Worm (Caenorhabditis elegans) whole organism, L1 larva: ENCODE data around the gene tbx-11.

Experiments
- C04F5.9 ChIP-seq: sonication (generic microtip); optimal IDR thresholded peaks from 2 replicates; lab custom pipeline; 2016; ENCODE audit warnings: missing genetic modification characterization, missing compliant biosample characterization
- C16A3.4 ChIP-seq: fragments of 150-350 bp; optimal IDR thresholded peaks from 2 replicates; lab custom pipeline; 2014; ENCODE audit warnings: missing biosample characterization, missing genetic modification characterization
- C34B4.2 ChIP-seq: sonication (generic microtip); optimal IDR thresholded peaks from 2 replicates; lab custom pipeline; 2017; ENCODE audit warnings: mild to moderate bottlenecking, missing genetic modification characterization, missing compliant biosample characterization
- F16B12.6 ChIP-seq: fragments of 150-350 bp; optimal IDR thresholded peaks from 2 replicates; lab custom pipeline; 2014; ENCODE audit warnings: missing biosample characterization, missing genetic modification characterization
- aly-2 ChIP-seq: fragments of 150-350 bp; optimal IDR thresholded peaks from 2 replicates; lab custom pipeline; 2014; ENCODE audit warnings: missing biosample characterization, missing genetic modification characterization
- ceh-63 ChIP-seq: fragments of 200-800 bp; sonication (Bioruptor generic); optimal IDR thresholded peaks from 2 replicates; lab custom pipeline; 2018; ENCODE audit warnings: mild to moderate bottlenecking, missing genetic modification characterization, missing compliant biosample characterization
- ceh-8 ChIP-seq: fragments of 200-800 bp; sonication (Bioruptor generic); optimal IDR thresholded peaks from 2 replicates; lab custom pipeline; 2018; ENCODE audit warnings: mild to moderate bottlenecking, missing genetic modification characterization, moderate library complexity, missing compliant biosample characterization
- ceh-90 ChIP-seq: sonication (generic microtip); optimal IDR thresholded peaks from 2 replicates; lab custom pipeline; 2016; ENCODE audit warnings: missing genetic modification characterization, missing compliant biosample characterization
- dpl-1 ChIP-seq, 3 experiments: fragments of 150-350 bp in 2 of 3; sonication (generic microtip) in 1 of 3; optimal IDR thresholded peaks; 2 replicates each; lab custom pipeline; 2014 to 2017; ENCODE audit warnings: missing biosample characterization in 3 of 3, missing genetic modification characterization in 3 of 3, missing genetic modification reagents in 3 of 3
- dsc-1 ChIP-seq: sonication (generic microtip); optimal IDR thresholded peaks from 2 replicates; lab custom pipeline; 2016; ENCODE audit warnings: mild to moderate bottlenecking, missing genetic modification characterization, missing compliant biosample characterization
- efl-1 ChIP-seq, 4 experiments: fragments of 150-350 bp; optimal IDR thresholded peaks in 3 of 4; peaks in 1 of 4; 1 replicate in 1 of 4; 2 replicates in 3 of 4; lab custom pipeline; 2014; ENCODE audit warnings: missing biosample characterization in 2 of 4, missing genetic modification characterization in 2 of 4, missing genetic modification reagents in 2 of 4
- efl-3 ChIP-seq: fragments of 200-800 bp; sonication (Bioruptor generic); optimal IDR thresholded peaks from 2 replicates; lab custom pipeline; 2018; ENCODE audit warnings: mild to moderate bottlenecking, missing genetic modification characterization, missing compliant biosample characterization
- elt-2 ChIP-seq: sonication (generic microtip); optimal IDR thresholded peaks from 2 replicates; lab custom pipeline; 2016; ENCODE audit warnings: missing genetic modification characterization, mild to moderate bottlenecking, inconsistent platforms, missing compliant biosample characterization, missing genetic modification reagents
- elt-3 ChIP-seq, 6 experiments: fragments of 150-350 bp in 1 of 6; sonication (generic microtip); optimal IDR thresholded peaks; 2 replicates each; lab custom pipeline; 2017 to 2018; ENCODE audit warnings: missing biosample characterization in 6 of 6, missing genetic modification characterization in 6 of 6, inconsistent platforms in 1 of 6
- fkh-10 ChIP-seq: sonication (generic microtip); optimal IDR thresholded peaks from 2 replicates; lab custom pipeline; 2017; ENCODE audit warnings: missing biosample characterization, missing genetic modification reagents, missing genetic modification characterization
- fkh-8 ChIP-seq: sonication (generic microtip); optimal IDR thresholded peaks from 2 replicates; lab custom pipeline; 2016; ENCODE audit warnings: mild to moderate bottlenecking, missing genetic modification characterization, missing compliant biosample characterization
- hlh-4 ChIP-seq: sonication (generic microtip); optimal IDR thresholded peaks from 2 replicates; lab custom pipeline; 2016; ENCODE audit warnings: mild to moderate bottlenecking, missing genetic modification characterization, missing compliant biosample characterization
- irx-1 ChIP-seq: sonication (generic microtip); optimal IDR thresholded peaks from 2 replicates; lab custom pipeline; 2016; ENCODE audit warnings: missing genetic modification characterization, missing compliant biosample characterization
- isw-1 ChIP-seq: fragments of 200-800 bp; sonication (Bioruptor generic); IDR thresholded peaks from 2 replicates; pipeline ENCODE4 v1.3.6; 2022; ENCODE audit warnings: missing genetic modification characterization, missing compliant biosample characterization
- lin-13 ChIP-seq: fragments of 150-350 bp; optimal IDR thresholded peaks from 2 replicates; lab custom pipeline; 2014; ENCODE audit warnings: missing biosample characterization, missing genetic modification reagents, missing genetic modification characterization
- lin-14 ChIP-seq: fragments of 200-800 bp; sonication (Bioruptor generic); optimal IDR thresholded peaks from 2 replicates; lab custom pipeline; 2018; ENCODE audit warnings: mild to moderate bottlenecking, missing genetic modification characterization, moderate library complexity, missing compliant biosample characterization
- lin-15B ChIP-seq: fragments of 150-350 bp; sonication (generic microtip); optimal IDR thresholded peaks from 3 replicates; lab custom pipeline; 2014; ENCODE audit warnings: missing biosample characterization, missing genetic modification characterization
- lin-35 ChIP-seq, 2 experiments: fragments of 150-350 bp; optimal IDR thresholded peaks; 2 replicates each; lab custom pipeline; 2014; ENCODE audit warnings: missing biosample characterization in 2 of 2, missing genetic modification characterization in 2 of 2, missing genetic modification reagents in 2 of 2
- lsy-2 ChIP-seq, 2 experiments: fragments of 150-350 bp; optimal IDR thresholded peaks; 2 replicates each; lab custom pipeline; 2014; ENCODE audit warnings: missing biosample characterization in 2 of 2, missing genetic modification characterization in 2 of 2
- mdl-1 ChIP-seq, 2 experiments: fragments of 150-350 bp; optimal IDR thresholded peaks; 2 replicates each; lab custom pipeline; 2014 to 2017; ENCODE audit warnings: missing biosample characterization in 2 of 2, missing genetic modification characterization in 2 of 2, inconsistent platforms in 1 of 2
- mep-1 ChIP-seq: fragments of 150-350 bp; optimal IDR thresholded peaks from 2 replicates; lab custom pipeline; 2014; ENCODE audit warnings: missing biosample characterization, missing genetic modification characterization
- nhr-12 ChIP-seq: sonication (generic microtip); optimal IDR thresholded peaks from 2 replicates; lab custom pipeline; 2017; ENCODE audit warnings: missing biosample characterization, missing genetic modification characterization
- nhr-19 ChIP-seq: fragments of 200-800 bp; sonication (Bioruptor generic); conservative IDR thresholded peaks from 2 replicates; pipeline ENCODE4 v1.3.6; 2022; ENCODE audit warnings: missing genetic modification characterization, missing compliant biosample characterization
- nhr-20 ChIP-seq: sonication (generic microtip); optimal IDR thresholded peaks from 2 replicates; lab custom pipeline; 2016; ENCODE audit warnings: mild to moderate bottlenecking, missing genetic modification characterization, missing compliant biosample characterization
- nhr-28 ChIP-seq: fragments of 150-350 bp; optimal IDR thresholded peaks from 2 replicates; lab custom pipeline; 2014; ENCODE audit warnings: missing biosample characterization, missing genetic modification characterization
- nhr-47 ChIP-seq: sonication (generic microtip); optimal IDR thresholded peaks from 2 replicates; lab custom pipeline; 2016; ENCODE audit warnings: mild to moderate bottlenecking, missing genetic modification characterization, moderate library complexity, missing compliant biosample characterization
- nhr-71 ChIP-seq: sonication (generic microtip); optimal IDR thresholded peaks from 2 replicates; lab custom pipeline; 2016; ENCODE audit warnings: mild to moderate bottlenecking, missing genetic modification characterization, moderate library complexity, missing compliant biosample characterization
- nhr-76 ChIP-seq: sonication (generic microtip); optimal IDR thresholded peaks from 2 replicates; lab custom pipeline; 2017; ENCODE audit warnings: missing biosample characterization, missing genetic modification characterization
- nhr-77 ChIP-seq: fragments of 150-350 bp; optimal IDR thresholded peaks from 2 replicates; lab custom pipeline; 2014; ENCODE audit warnings: missing biosample characterization, missing genetic modification characterization
- nhr-85 ChIP-seq: sonication (generic microtip); peaks from one replicate; lab custom pipeline; 2016; ENCODE audit warnings: missing genetic modification characterization, inconsistent platforms, missing compliant biosample characterization
- nhr-90 ChIP-seq: sonication (generic microtip); optimal IDR thresholded peaks from 2 replicates; lab custom pipeline; 2016; ENCODE audit warnings: mild to moderate bottlenecking, missing genetic modification characterization, missing compliant biosample characterization; ENCODE audit not compliant: poor library complexity
- pax-3 ChIP-seq: fragments of 200-800 bp; sonication (Bioruptor generic); optimal IDR thresholded peaks from 2 replicates; lab custom pipeline; 2018; ENCODE audit warnings: mild to moderate bottlenecking, missing genetic modification characterization, moderate library complexity, missing compliant biosample characterization
- rnt-1 ChIP-seq: sonication (generic microtip); optimal IDR thresholded peaks from 2 replicates; lab custom pipeline; 2016; ENCODE audit warnings: mild to moderate bottlenecking, missing genetic modification characterization, moderate library complexity, missing compliant biosample characterization
- snu-23 ChIP-seq: sonication (generic microtip); optimal IDR thresholded peaks from 2 replicates; lab custom pipeline; 2016; ENCODE audit warnings: missing genetic modification characterization, missing compliant biosample characterization
- swsn-7 ChIP-seq: sonication (generic microtip); optimal IDR thresholded peaks from 2 replicates; lab custom pipeline; 2016; ENCODE audit warnings: missing genetic modification characterization, missing compliant biosample characterization
- tlp-1 ChIP-seq: fragments of 150-350 bp; optimal IDR thresholded peaks from 2 replicates; lab custom pipeline; 2014; ENCODE audit warnings: missing biosample characterization, missing genetic modification characterization
- unc-98 ChIP-seq: fragments of 200-800 bp; sonication (Bioruptor generic); IDR thresholded peaks from 2 replicates; pipeline ENCODE4 v1.3.6; 2022; ENCODE audit warnings: missing genetic modification characterization, missing compliant biosample characterization
- xbp-1 ChIP-seq: sonication (generic microtip); optimal IDR thresholded peaks from 2 replicates; lab custom pipeline; 2016; ENCODE audit warnings: missing genetic modification characterization, missing compliant biosample characterization

Gene tbx-11

DNA sequence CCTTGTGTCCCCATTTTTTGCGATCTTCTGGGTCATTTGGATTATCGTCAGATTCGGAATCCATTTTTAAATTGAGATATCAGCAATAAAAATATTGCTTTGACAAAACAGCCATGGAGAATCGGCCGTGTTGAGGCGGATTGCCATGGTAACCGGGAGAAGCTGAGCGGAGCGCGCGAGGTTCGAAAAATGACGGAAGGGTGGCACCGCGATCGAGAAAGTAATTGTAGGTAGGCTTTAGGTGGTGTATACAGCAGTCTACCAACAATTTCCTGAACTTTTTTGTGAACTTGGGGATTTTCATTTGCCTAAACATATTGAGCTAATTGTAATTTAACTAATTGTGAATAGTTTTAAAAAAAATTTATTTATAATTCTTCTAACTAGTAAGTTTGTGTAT, 7.4 kb downstream of the tbx-11 start, which contains the start of gene ift-139:
Gene ift-139, minus strand, starts transcription at position 101 of the 400 bp plus-strand sequence.
- TF ChIP-seq C34B4.2 (tag; lab: Kevin White, UChicago) (no peak), swsn-7 (tag; lab: Kevin White, UChicago) (no peak), nhr-28 (tag; lab: Kevin White, UChicago) (no peak)

- TF ChIP-seq C04F5.9 (tag; lab: Kevin White, UChicago): no peak
- no peak for TF ChIP-seq mep-1 (tag; lab: Kevin White, UChicago)
- TF ChIP-seq aly-2: no peak
- TF ChIP-seq fkh-8 (tag; lab: Kevin White, UChicago): no peak
- no peak for TF ChIP-seq lsy-2 (tag; optimal IDR thresholded peaks at IDR 0.05; lab: Kevin White, UChicago)
- no peak for TF ChIP-seq rnt-1
- TF ChIP-seq F16B12.6: no peak
- no peak for TF ChIP-seq efl-1 (optimal IDR thresholded peaks at IDR 0.05; lab: Kevin White, UChicago)
- TF ChIP-seq efl-1 (GFP tag; optimal IDR thresholded peaks at IDR 0.05 in 1 of 2; lab: Kevin White, UChicago): no peak
- no peak for TF ChIP-seq nhr-71 (tag; lab: Kevin White, UChicago)
- TF ChIP-seq pax-3 (tag; lab: Kevin White, UChicago): no peak
- no peak for TF ChIP-seq tlp-1
- no peak for TF ChIP-seq mdl-1 (tag; optimal IDR thresholded peaks at IDR 0.05; lab: Kevin White, UChicago)
- TF ChIP-seq nhr-12 (tag; lab: Kevin White, UChicago): no peak
Measured at ce11 chrIII:6030483-6030882, 16.3 kb downstream of the tbx-11 start, which contains the start of gene ZK328.6. Gene ZK328.6 (minus strand): TSS chrIII:6030583.

DNA sequence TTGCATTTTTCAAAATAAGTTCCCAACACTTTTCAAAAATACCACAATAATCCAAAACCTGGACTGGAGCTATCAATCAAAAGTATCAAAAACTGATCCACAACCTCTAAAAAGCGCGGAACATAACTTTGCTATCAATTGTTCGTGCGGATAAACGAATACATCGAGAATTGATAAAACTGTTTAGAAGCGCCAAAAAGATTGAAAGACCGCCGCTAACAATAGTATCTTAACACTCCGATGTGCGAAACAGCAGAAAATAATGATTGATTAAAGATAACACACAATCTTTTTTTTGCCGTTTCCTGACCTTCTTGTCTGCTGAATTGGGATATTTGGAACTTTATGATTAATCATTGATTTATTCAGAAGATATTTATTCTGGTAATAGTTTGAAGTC, 18.3 kb downstream of the tbx-11 start, which contains the start of gene tbx-7:
Gene tbx-7, minus strand, starts transcription at position 101 of the 400 bp plus-strand sequence.
- TF ChIP-seq efl-3 (GFP tag; lab: Kevin White, UChicago) (no peak), C04F5.9 (tag; lab: Kevin White, UChicago) (no peak), lin-15B (tag; lab: Kevin White, UChicago) (no peak), lin-13 (no peak), dpl-1 (GFP tag; optimal IDR thresholded peaks at IDR 0.05; lab: Kevin White, UChicago) (no peak), efl-1 (optimal IDR thresholded peaks at IDR 0.05; lab: Kevin White, UChicago) (no peak), efl-1 (GFP tag; optimal IDR thresholded peaks at IDR 0.05 in 1 of 2; lab: Kevin White, UChicago) (no peak), swsn-7 (tag; lab: Kevin White, UChicago) (no peak), nhr-85 (tag; lab: Kevin White, UChicago) (no peak), lin-14 (GFP tag; lab: Kevin White, UChicago) (no peak), ceh-90 (tag; lab: Kevin White, UChicago) (no peak), mdl-1 (tag; optimal IDR thresholded peaks at IDR 0.05; lab: Kevin White, UChicago) (no peak), nhr-28 (tag; lab: Kevin White, UChicago) (no peak), unc-98 (GFP tag; lab: Robert Waterston, UW) (no peak), fkh-10 (GFP tag; lab: Kevin White, UChicago) (no peak), ceh-63 (GFP tag; lab: Kevin White, UChicago) (no peak), xbp-1 (tag; lab: Kevin White, UChicago) (no peak), isw-1 (GFP tag; lab: Robert Waterston, UW) (no peak), nhr-12 (tag; lab: Kevin White, UChicago) (no peak), elt-2 (tag; lab: Kevin White, UChicago) (no peak), dsc-1 (no peak)

- TF ChIP-seq elt-3 (tag; optimal IDR thresholded peaks at IDR 0.05; lab: Kevin White, UChicago) (peak in 1 of 6 experiments; percentile 13), dpl-1 (GFP tag; optimal IDR thresholded peaks at IDR 0.05; lab: Kevin White, UChicago) (peak; percentile 57 to 74 (median 71)), rnt-1 (peak; percentile 64), lin-15B (tag; lab: Kevin White, UChicago) (peak; percentile 61), nhr-47 (tag; lab: Kevin White, UChicago) (no peak), ceh-8 (GFP tag; lab: Kevin White, UChicago) (no peak), nhr-77 (tag; lab: Kevin White, UChicago) (no peak), hlh-4 (no peak), nhr-20 (peak; percentile 32), nhr-90 (tag; lab: Kevin White, UChicago) (no peak), dsc-1 (peak; percentile 1), xbp-1 (tag; lab: Kevin White, UChicago) (peak; percentile 27), nhr-76 (no peak), efl-1 (optimal IDR thresholded peaks at IDR 0.05; lab: Kevin White, UChicago) (peak; percentile 70 to 78), efl-1 (GFP tag; optimal IDR thresholded peaks at IDR 0.05 in 1 of 2; lab: Kevin White, UChicago) (peak; percentile 74 to 96), irx-1 (tag; lab: Kevin White, UChicago) (peak; percentile 29), nhr-19 (GFP tag; lab: Robert Waterston, UW) (peak; percentile 44), C16A3.4 (tag; lab: Kevin White, UChicago) (peak; percentile 57), F16B12.6 (peak; percentile 59), nhr-85 (tag; lab: Kevin White, UChicago) (peak; percentile 75), snu-23 (peak; percentile 58), swsn-7 (tag; lab: Kevin White, UChicago) (peak; percentile 35), lin-35 (GFP tag; optimal IDR thresholded peaks at IDR 0.05; lab: Kevin White, UChicago) (peak; percentile 63 to 77)
Measured at ce11 chrIII:6019512-6020209, 27.1 kb downstream of the tbx-11 start, which contains the start of the genes npp-10 and cyk-3. Gene npp-10 (minus strand): TSS chrIII:6019562. Gene cyk-3 (plus strand): TSS chrIII:6020159.
